Fruit fly (Drosophila melanogaster) whole organism, prepupa: Measurements from ENCODE around the gene CG14301.

Source experiments
- Hr39 ChIP-seq: fragments of 200-800 bp; sonication (Bioruptor generic); optimal IDR thresholded peaks from 2 replicates; lab custom pipeline; 2016; ENCODE audit warnings: missing biosample characterization, missing genetic modification characterization
- fd85E ChIP-seq: fragments of 200-800 bp; sonication (Bioruptor generic); optimal IDR thresholded peaks from 3 replicates; lab custom pipeline; 2016; ENCODE audit warnings: missing biosample characterization, missing genetic modification characterization

- TF ChIP-seq fd85E (GFP tag; lab: Kevin White, UChicago) (no peak), Hr39 (GFP tag; lab: Kevin White, UChicago) (no peak)
These were observed 27.9 kb upstream of the CG14301 start, which contains the start of gene CG7702 for dm6 chr3R:18669152-18669551.
